Worm (Caenorhabditis elegans) whole organism, L4 larva: ENCODE data around the gene F38E9.6.

Experiments used
- mep-1 ChIP-seq: fragments of 150-350 bp; sonication (generic microtip); optimal IDR thresholded peaks from 3 replicates; lab custom pipeline; 2014; ENCODE audit warnings: missing biosample characterization, missing genetic modification characterization
- unc-62 ChIP-seq, 3 experiments: fragments of 150-350 bp in 1 of 3; sonication (generic microtip); optimal IDR thresholded peaks in 2 of 3; peaks in 1 of 3; 1 replicate in 1 of 3; 2 replicates in 2 of 3; lab custom pipeline; 2014 to 2017; ENCODE audit warnings: missing biosample characterization in 3 of 3, missing genetic modification characterization in 3 of 3, missing genetic modification reagents in 3 of 3, missing genotype in 1 of 3

- TF ChIP-seq mep-1 (tag; lab: Kevin White, UChicago) (no peak), unc-62 (GFP tag; optimal IDR thresholded peaks at IDR 0.05 in 1 of 2; lab: Kevin White, UChicago) (no peak), unc-62 (tag; optimal IDR thresholded peaks at IDR 0.05; lab: Kevin White, UChicago) (no peak)
These were observed 45.0 kb upstream of the F38E9.6 start for ce11 chrX:16387206-16387605.
